Worm (Caenorhabditis elegans) whole organism, late embryonic: ENCODE data around the gene Y55F3BR.10.
A peak's percentile ranks its signal among the peaks of the same experiment; 100 is the strongest.
"Not testable (repeated sequence)": the region's sequence is repeated elsewhere in the genome, so short reads cannot be mapped to it uniquely, and the experiment has no call there.

Experiments used
- C08G9.2 ChIP-seq: sonication (generic microtip); optimal IDR thresholded peaks from 2 replicates; lab custom pipeline; 2016; ENCODE audit warnings: mild to moderate bottlenecking, missing genetic modification characterization, moderate library complexity, missing compliant biosample characterization
- K02D7.2 ChIP-seq: sonication (generic microtip); optimal IDR thresholded peaks from 2 replicates; lab custom pipeline; 2017; ENCODE audit warnings: mild to moderate bottlenecking, missing genetic modification characterization, missing compliant biosample characterization
- T23F11.4 ChIP-seq: fragments of 200-800 bp; sonication (Bioruptor generic); optimal IDR thresholded peaks from 2 replicates; lab custom pipeline; 2018; ENCODE audit warnings: mild to moderate bottlenecking, missing genetic modification characterization, missing compliant biosample characterization
- ahr-1 ChIP-seq: sonication (generic microtip); optimal IDR thresholded peaks from 2 replicates; lab custom pipeline; 2016; ENCODE audit warnings: missing genetic modification characterization, missing compliant biosample characterization
- ceh-19 ChIP-seq: fragments of 200-800 bp; sonication (Bioruptor generic); optimal IDR thresholded peaks from 2 replicates; lab custom pipeline; 2018; ENCODE audit warnings: mild to moderate bottlenecking, missing genetic modification characterization, missing compliant biosample characterization
- ceh-2 ChIP-seq: sonication (generic microtip); optimal IDR thresholded peaks from 2 replicates; lab custom pipeline; 2016; ENCODE audit warnings: missing genotype, missing genetic modification characterization, missing compliant biosample characterization
- ceh-22 ChIP-seq: sonication (generic microtip); optimal IDR thresholded peaks from 2 replicates; lab custom pipeline; 2017; ENCODE audit warnings: missing biosample characterization, missing genetic modification characterization
- ceh-24 ChIP-seq: sonication (generic microtip); optimal IDR thresholded peaks from 2 replicates; lab custom pipeline; 2016; ENCODE audit warnings: mild to moderate bottlenecking, missing genetic modification characterization, missing compliant biosample characterization
- ceh-31 ChIP-seq: sonication (generic microtip); optimal IDR thresholded peaks from 2 replicates; lab custom pipeline; 2016; ENCODE audit warnings: missing genetic modification characterization, missing compliant biosample characterization
- ceh-34 ChIP-seq: sonication (generic microtip); optimal IDR thresholded peaks from 2 replicates; lab custom pipeline; 2016; ENCODE audit warnings: mild to moderate bottlenecking, missing genetic modification characterization, missing compliant biosample characterization
- ceh-45 ChIP-seq: fragments of 200-800 bp; sonication (Bioruptor generic); IDR thresholded peaks from 2 replicates; pipeline ENCODE4 v1.3.6; 2022; ENCODE audit warnings: missing genetic modification reagents, missing genetic modification characterization, missing compliant biosample characterization
- ceh-6 ChIP-seq: fragments of 200-800 bp; sonication (Bioruptor generic); optimal IDR thresholded peaks from 2 replicates; lab custom pipeline; 2018; ENCODE audit warnings: mild to moderate bottlenecking, missing genetic modification characterization, missing compliant biosample characterization
- ceh-9 ChIP-seq: sonication (generic microtip); optimal IDR thresholded peaks from 2 replicates; lab custom pipeline; 2016; ENCODE audit warnings: mild to moderate bottlenecking, missing genetic modification characterization, inconsistent platforms, missing compliant biosample characterization
- dmd-4 ChIP-seq: sonication (generic microtip); optimal IDR thresholded peaks from 2 replicates; lab custom pipeline; 2016; ENCODE audit warnings: borderline replicate concordance, missing genetic modification characterization, missing compliant biosample characterization
- elt-2 ChIP-seq: sonication (generic microtip); optimal IDR thresholded peaks from 2 replicates; lab custom pipeline; 2016; ENCODE audit warnings: missing genetic modification reagents, missing genetic modification characterization, missing compliant biosample characterization
- fax-1 ChIP-seq: sonication (generic microtip); optimal IDR thresholded peaks from 2 replicates; lab custom pipeline; 2016; ENCODE audit warnings: missing genotype, missing genetic modification characterization, missing compliant biosample characterization
- fkh-10 ChIP-seq: fragments of 150-350 bp; optimal IDR thresholded peaks from 2 replicates; lab custom pipeline; 2014; ENCODE audit warnings: missing biosample characterization, missing genetic modification reagents, missing genetic modification characterization
- fkh-6 ChIP-seq: sonication (generic microtip); optimal IDR thresholded peaks from 2 replicates; lab custom pipeline; 2016; ENCODE audit warnings: missing genetic modification characterization, missing compliant biosample characterization
- hlh-15 ChIP-seq: sonication (generic microtip); optimal IDR thresholded peaks from 2 replicates; lab custom pipeline; 2016; ENCODE audit warnings: missing genetic modification characterization, missing compliant biosample characterization
- hlh-30 ChIP-seq: sonication (generic microtip); optimal IDR thresholded peaks from 2 replicates; lab custom pipeline; 2017; ENCODE audit warnings: antibody characterized with exemption, missing genetic modification characterization, missing compliant biosample characterization; ENCODE audit not compliant: insufficient read depth
- hlh-6 ChIP-seq: sonication (generic microtip); optimal IDR thresholded peaks from 2 replicates; lab custom pipeline; 2016; ENCODE audit warnings: missing genotype, missing genetic modification characterization, missing compliant biosample characterization
- hlh-8 ChIP-seq: sonication (generic microtip); optimal IDR thresholded peaks from 2 replicates; lab custom pipeline; 2016; ENCODE audit warnings: missing genotype, missing genetic modification characterization, missing compliant biosample characterization
- nfya-1 ChIP-seq: sonication (generic microtip); optimal IDR thresholded peaks from 2 replicates; lab custom pipeline; 2017; ENCODE audit warnings: missing genetic modification characterization, mild to moderate bottlenecking, missing compliant biosample characterization, antibody characterized with exemption, moderate library complexity
- pha-4 ChIP-seq: fragments of 150-350 bp; optimal IDR thresholded peaks from 2 replicates; lab custom pipeline; 2018; ENCODE audit warnings: missing biosample characterization, missing genetic modification reagents, missing genetic modification characterization
- pqm-1 ChIP-seq: sonication (generic microtip); optimal IDR thresholded peaks from 2 replicates; lab custom pipeline; 2016; ENCODE audit warnings: missing genetic modification characterization, missing compliant biosample characterization
- pros-1 ChIP-seq: fragments of 150-350 bp; optimal IDR thresholded peaks from 2 replicates; lab custom pipeline; 2014; ENCODE audit warnings: missing biosample characterization, missing genetic modification reagents, missing genetic modification characterization
- ref-2 ChIP-seq: sonication (generic microtip); optimal IDR thresholded peaks from 2 replicates; lab custom pipeline; 2016; ENCODE audit warnings: missing genetic modification characterization, missing compliant biosample characterization
- rnt-1 ChIP-seq: sonication (generic microtip); optimal IDR thresholded peaks from 2 replicates; lab custom pipeline; 2016; ENCODE audit warnings: missing genetic modification characterization, missing compliant biosample characterization
- sox-2 ChIP-seq: fragments of 200-800 bp; sonication (Bioruptor generic); IDR thresholded peaks from 2 replicates; pipeline ENCODE4 v1.3.6; 2022; ENCODE audit warnings: missing genetic modification reagents, missing genetic modification characterization, missing compliant biosample characterization
- tbx-2 ChIP-seq: sonication (generic microtip); optimal IDR thresholded peaks from 2 replicates; lab custom pipeline; 2016; ENCODE audit warnings: missing genetic modification characterization, missing compliant biosample characterization
- unc-3 ChIP-seq, 2 experiments: fragments of 200-800 bp in 1 of 2; sonication (Bioruptor generic) in 1 of 2; sonication (generic microtip) in 1 of 2; conservative IDR thresholded peaks in 1 of 2; optimal IDR thresholded peaks in 1 of 2; 2 replicates each; pipeline versions ENCODE4 v1.3.6 to Lab custom; 2016 to 2022; ENCODE audit warnings: missing compliant biosample characterization in 2 of 2, missing genetic modification characterization in 2 of 2, missing genetic modification reagents in 1 of 2
- unc-55 ChIP-seq: sonication (generic microtip); optimal IDR thresholded peaks from 2 replicates; lab custom pipeline; 2017; ENCODE audit warnings: missing biosample characterization, missing genetic modification reagents, missing genetic modification characterization
- ztf-16 ChIP-seq: sonication (generic microtip); optimal IDR thresholded peaks from 2 replicates; lab custom pipeline; 2017; ENCODE audit warnings: missing genetic modification characterization, missing compliant biosample characterization

Y55F3BR.10 gene

DNA sequence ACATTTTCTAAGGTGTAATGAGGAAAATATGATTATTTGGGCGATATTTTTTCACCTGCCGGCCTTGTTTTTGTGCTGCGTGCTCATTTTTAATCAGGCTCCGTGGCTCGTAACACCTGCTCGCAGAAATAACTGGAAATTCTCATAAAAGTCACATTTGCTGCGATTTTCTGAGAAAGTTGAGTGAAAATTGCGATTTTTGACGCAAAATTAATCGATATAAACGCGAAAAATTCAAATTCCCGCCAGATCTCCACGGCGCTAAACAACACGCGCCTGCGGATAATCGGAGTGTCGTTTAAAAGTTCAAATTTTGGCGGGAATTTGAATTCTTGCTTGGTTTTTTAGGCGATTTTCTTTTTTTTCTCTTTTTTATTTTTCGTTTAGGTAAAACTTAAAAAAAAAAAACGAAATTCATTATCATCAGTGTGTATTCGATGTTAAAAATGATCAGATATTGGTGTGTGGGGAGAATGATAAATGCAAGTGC is 25.2 kb upstream of the Y55F3BR.10 start, which contains the start of gene Y55F3BL.6:
Y55F3BL.6 (minus strand) TSS at position 51 of the 490 bp plus-strand sequence.
- TF ChIP-seq pqm-1, result no peak
- no peak for TF ChIP-seq tbx-2 (tag; lab: Kevin White, UChicago)
- no peak for TF ChIP-seq ztf-16 (tag; lab: Kevin White, UChicago)
- TF ChIP-seq ref-2 (tag; lab: Kevin White, UChicago), result no peak
- TF ChIP-seq pha-4 (tag; lab: Kevin White, UChicago), result no peak
- no peak for TF ChIP-seq ceh-22 (tag; lab: Kevin White, UChicago)
- TF ChIP-seq ceh-6 (GFP tag; lab: Kevin White, UChicago), result no peak
- TF ChIP-seq ceh-19 (GFP tag; lab: Kevin White, UChicago), result no peak
- no peak for TF ChIP-seq nfya-1 (tag; lab: Kevin White, UChicago)
- no peak for TF ChIP-seq fkh-10
- TF ChIP-seq sox-2, result no peak
- no peak for TF ChIP-seq hlh-6 (tag; lab: Kevin White, UChicago)
- no peak for TF ChIP-seq hlh-30 (tag; lab: Kevin White, UChicago)
- no peak for TF ChIP-seq unc-55 (GFP tag; lab: Kevin White, UChicago)
- no peak for TF ChIP-seq ceh-2 (tag; lab: Kevin White, UChicago)
- TF ChIP-seq T23F11.4, result no peak
- TF ChIP-seq fax-1, result no peak

DNA sequence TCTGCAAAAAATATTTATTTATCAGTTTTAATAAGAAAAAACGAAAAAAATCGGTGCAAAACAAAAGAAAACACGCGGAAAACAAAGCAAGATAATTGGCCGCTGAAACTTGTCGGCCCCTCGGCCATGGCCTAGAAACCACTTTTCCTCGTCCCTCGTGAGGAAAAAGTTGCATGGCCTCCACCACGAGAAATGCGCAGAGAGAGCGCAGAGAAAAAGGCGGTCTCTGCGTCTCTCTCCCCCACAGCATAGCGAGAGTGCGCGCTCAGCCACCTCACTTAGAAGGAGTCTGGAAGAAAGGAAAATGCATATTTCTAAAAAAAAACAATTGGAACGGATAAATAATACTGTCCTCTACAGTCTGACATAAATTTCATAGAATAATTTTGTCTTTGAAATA is 18.9 kb upstream of the Y55F3BR.10 start:
- TF ChIP-seq tbx-2 (tag; lab: Kevin White, UChicago) (peak; percentile 37), ceh-45 (GFP tag; lab: Robert Waterston, UW) (0 out of 2 replicates have a peak, but pooled peaks have one; percentile 36), unc-3 (GFP tag; conservative IDR thresholded peaks at IDR 0.05; lab: Robert Waterston, UW) (peak; percentile 23; the same call in 1 of the 2 replicates), ceh-2 (tag; lab: Kevin White, UChicago) (peak; percentile 20), ceh-34 (tag; lab: Kevin White, UChicago) (peak; percentile 7), rnt-1 (peak; percentile 16), ceh-31 (peak; percentile 58), hlh-30 (tag; lab: Kevin White, UChicago) (peak; percentile 4), C08G9.2 (tag; lab: Kevin White, UChicago) (peak; percentile 56)
- not testable (repeated sequence) for TF ChIP-seq unc-3 (tag; optimal IDR thresholded peaks at IDR 0.05; lab: Kevin White, UChicago)
- TF ChIP-seq, all 69 proteins: peak for 9; not testable (repeated sequence) for 60

DNA sequence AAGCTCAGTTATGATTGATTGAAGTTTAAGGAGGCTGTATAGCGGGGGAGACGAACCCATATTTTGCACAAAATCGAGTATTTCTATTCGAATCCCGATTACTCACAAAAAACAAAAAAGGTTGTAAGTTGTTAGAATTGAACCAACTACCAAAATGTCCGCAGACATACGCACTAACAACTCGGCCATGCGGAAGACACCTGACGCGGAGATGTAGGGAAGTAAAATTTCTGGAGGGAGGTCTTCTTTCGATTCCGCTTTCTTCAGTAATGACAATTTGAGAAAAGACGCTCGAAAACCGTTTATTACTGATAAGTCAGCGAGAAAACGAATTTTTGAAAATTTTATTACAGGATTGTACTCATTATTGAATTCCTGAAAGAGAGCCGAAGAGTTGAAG is 14.4 kb upstream of the Y55F3BR.10 start:
- TF ChIP-seq ceh-9 (tag; lab: Kevin White, UChicago) (no peak), unc-55 (GFP tag; lab: Kevin White, UChicago) (no peak), hlh-30 (tag; lab: Kevin White, UChicago) (no peak)

DNA sequence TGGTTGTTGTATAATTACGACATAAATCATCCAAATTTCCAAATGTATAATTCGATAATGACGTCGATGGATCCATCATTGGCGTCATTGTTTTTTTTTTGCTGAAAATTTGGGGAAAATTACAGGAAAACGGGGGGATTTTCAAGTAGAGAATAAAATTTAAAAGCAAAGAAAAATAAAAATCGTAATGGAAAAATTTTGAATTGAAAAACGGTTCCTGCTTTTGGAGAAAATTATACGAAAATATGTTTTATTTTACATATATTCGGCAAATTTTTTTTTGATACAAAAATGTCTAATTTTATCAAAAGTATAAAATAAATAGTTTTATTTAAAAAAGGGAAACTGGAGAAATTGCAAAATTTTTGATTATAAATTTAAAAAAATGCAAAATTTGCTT is 7.4 kb upstream of the Y55F3BR.10 start, which contains the start of gene zipt-15:
zipt-15 (minus strand) TSS at position 101 of the 400 bp plus-strand sequence.
- no peak for TF ChIP-seq hlh-15 (tag; lab: Kevin White, UChicago)
- no peak for TF ChIP-seq fax-1
- TF ChIP-seq elt-2 (tag; lab: Kevin White, UChicago), result no peak
- no peak for TF ChIP-seq hlh-6 (tag; lab: Kevin White, UChicago)
- no peak for TF ChIP-seq hlh-30 (tag; lab: Kevin White, UChicago)
- no peak for TF ChIP-seq ceh-45 (GFP tag; lab: Robert Waterston, UW)
- no peak for TF ChIP-seq ceh-24
- TF ChIP-seq pros-1 (tag; lab: Kevin White, UChicago), result no peak
- no peak for TF ChIP-seq hlh-8 (tag; lab: Kevin White, UChicago)
- no peak for TF ChIP-seq unc-3 (GFP tag; conservative IDR thresholded peaks at IDR 0.05; lab: Robert Waterston, UW)
- no peak for TF ChIP-seq unc-3 (tag; optimal IDR thresholded peaks at IDR 0.05; lab: Kevin White, UChicago)
- no peak for TF ChIP-seq fkh-6 (tag; lab: Kevin White, UChicago)
- no peak for TF ChIP-seq ahr-1 (tag; lab: Kevin White, UChicago)
- TF ChIP-seq pha-4 (tag; lab: Kevin White, UChicago), result no peak

DNA sequence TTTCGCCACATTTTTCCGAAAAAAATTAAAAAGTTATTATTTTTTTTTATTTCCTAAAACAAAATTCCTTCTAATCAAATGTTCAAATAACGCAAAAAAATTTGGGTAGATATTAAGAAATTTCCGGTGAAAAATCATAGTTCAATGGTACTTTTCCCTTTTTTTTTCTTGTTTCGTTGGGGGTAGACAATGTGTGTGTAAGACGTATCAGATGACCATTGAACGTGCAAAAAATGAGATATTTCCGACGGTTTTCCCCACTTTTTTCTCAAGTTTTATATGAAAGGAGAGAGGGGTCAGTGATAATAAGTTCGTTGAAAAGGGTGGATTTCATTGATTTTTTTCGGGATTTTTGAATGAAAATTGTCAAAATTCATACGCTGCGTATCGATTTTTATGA is 6.1 kb upstream of the Y55F3BR.10 start:
- TF ChIP-seq nfya-1 (tag; lab: Kevin White, UChicago) (no peak), K02D7.2 (tag; lab: Kevin White, UChicago) (no peak), ceh-19 (GFP tag; lab: Kevin White, UChicago) (no peak), ceh-34 (tag; lab: Kevin White, UChicago) (no peak), dmd-4 (tag; lab: Kevin White, UChicago) (no peak), ztf-16 (tag; lab: Kevin White, UChicago) (no peak)
